Worm (Caenorhabditis elegans): ENCODE data around the gene sptf-2.

sptf-2 gene

DNA sequence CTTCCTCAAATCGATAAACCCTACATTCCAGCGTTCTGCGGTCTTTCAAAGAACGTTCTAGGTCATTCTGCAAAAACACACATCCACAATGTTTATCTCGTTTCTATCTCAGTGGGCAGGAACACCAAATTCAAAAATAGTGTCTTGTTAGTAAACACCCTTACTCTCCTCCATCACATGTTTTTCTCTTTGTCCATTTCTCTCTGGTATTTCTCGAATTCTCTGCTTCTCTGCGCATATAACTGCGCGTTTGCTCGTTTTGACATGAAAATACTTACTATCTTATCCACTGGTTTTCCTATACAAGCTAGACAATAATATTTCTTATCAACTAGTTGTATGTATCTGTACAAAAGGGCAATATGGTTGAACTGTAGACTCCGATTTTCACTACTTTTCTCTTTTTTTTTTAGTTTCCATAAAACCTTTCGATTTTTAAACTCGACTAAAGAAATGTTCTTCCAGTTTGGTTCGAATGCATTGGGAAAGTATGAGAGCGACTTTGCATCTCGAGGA lies 25.4 kb downstream of the sptf-2 start, which contains the start of gene pyr-1:
Gene pyr-1 (plus strand): TSS at position 466 of the 516 bp plus-strand sequence.
- no peak for TF ChIP-seq eyg-1 (tag; optimal IDR thresholded peaks at IDR 0.05)
- TF ChIP-seq hlh-30 (tag; optimal IDR thresholded peaks at IDR 0.05; ENCODE audit: insufficient read depth): peak; percentile 45

ce11 chrII:8658835-8659234 lies 33.6 kb downstream of the sptf-2 start, which contains the start of gene atg-10:
atg-10 (plus strand) TSS chrII:8659135.
- TF ChIP-seq madf-2 (tag; optimal IDR thresholded peaks at IDR 0.05): no peak

ce11 chrII:8661539-8661938 lies 36.3 kb downstream of the sptf-2 start, which contains the start of the genes piga-1 and eif-2Bepsilon:
piga-1 (minus strand) TSS chrII:8661712.
eif-2Bepsilon (plus strand) TSS chrII:8661869.
- TF ChIP-seq pag-3 (tag; optimal IDR thresholded peaks at IDR 0.05; ENCODE audit: borderline replicate concordance) (no peak), mec-3 (tag; optimal IDR thresholded peaks at IDR 0.05; ENCODE audit: borderline replicate concordance) (no peak), unc-42 (tag; optimal IDR thresholded peaks at IDR 0.05) (peak; percentile 0), hlh-6 (tag; optimal IDR thresholded peaks at IDR 0.05) (no peak), unc-86 (tag; optimal IDR thresholded peaks at IDR 0.05) (no peak), ama-1 (optimal IDR thresholded peaks at IDR 0.05) (no peak), ceh-48 (tag; optimal IDR thresholded peaks at IDR 0.05) (peak; percentile 40)

DNA sequence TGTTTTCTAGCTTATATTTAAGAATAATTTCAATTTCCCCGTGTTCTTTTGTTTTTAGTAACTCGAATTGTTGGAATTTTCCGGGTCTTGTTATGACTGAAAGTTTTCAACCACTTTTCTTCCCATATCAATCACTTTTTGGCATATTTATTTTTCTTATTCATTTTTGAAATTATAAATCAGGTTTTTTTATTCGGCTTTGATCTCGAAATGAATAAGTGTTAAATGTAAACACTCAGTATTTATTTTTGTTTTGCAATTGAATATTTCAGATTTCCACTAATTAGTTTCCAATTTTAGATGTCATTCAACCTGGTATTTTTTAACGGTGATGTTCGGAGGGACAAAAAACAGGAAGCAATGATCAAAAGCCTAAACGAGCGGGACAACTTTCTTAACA lies 39.3 kb downstream of the sptf-2 start, which contains the start of gene etc-1:
Gene etc-1 (plus strand): TSS at position 301 of the 400 bp plus-strand sequence.
- TF ChIP-seq ceh-22 (tag; optimal IDR thresholded peaks at IDR 0.05) (no peak), pros-1 (tag; optimal IDR thresholded peaks at IDR 0.05) (no peak), K09A11.1 (tag; optimal IDR thresholded peaks at IDR 0.05; ENCODE audit: insufficient read depth) (no peak), mec-3 (tag; optimal IDR thresholded peaks at IDR 0.05; ENCODE audit: borderline replicate concordance) (no peak), hlh-6 (tag; optimal IDR thresholded peaks at IDR 0.05) (no peak), nfya-1 (tag; optimal IDR thresholded peaks at IDR 0.05) (no peak), hlh-30 (tag; optimal IDR thresholded peaks at IDR 0.05; ENCODE audit: insufficient read depth) (no peak), eyg-1 (tag; optimal IDR thresholded peaks at IDR 0.05) (no peak), nhr-232 (tag; optimal IDR thresholded peaks at IDR 0.05) (no peak), pax-1 (tag; optimal IDR thresholded peaks at IDR 0.05) (no peak), madf-2 (tag; optimal IDR thresholded peaks at IDR 0.05) (no peak), ztf-16 (tag; optimal IDR thresholded peaks at IDR 0.05) (no peak), sox-2 (GFP tag; IDR thresholded peaks at IDR 0.05) (no peak), pqm-1 (tag; optimal IDR thresholded peaks at IDR 0.05) (no peak), ceh-31 (tag; optimal IDR thresholded peaks at IDR 0.05) (no peak), ceh-45 (GFP tag; IDR thresholded peaks at IDR 0.05) (no peak), sdc-2 (tag; optimal IDR thresholded peaks at IDR 0.05) (no peak), pag-3 (tag; optimal IDR thresholded peaks at IDR 0.05; ENCODE audit: borderline replicate concordance) (no peak)

DNA sequence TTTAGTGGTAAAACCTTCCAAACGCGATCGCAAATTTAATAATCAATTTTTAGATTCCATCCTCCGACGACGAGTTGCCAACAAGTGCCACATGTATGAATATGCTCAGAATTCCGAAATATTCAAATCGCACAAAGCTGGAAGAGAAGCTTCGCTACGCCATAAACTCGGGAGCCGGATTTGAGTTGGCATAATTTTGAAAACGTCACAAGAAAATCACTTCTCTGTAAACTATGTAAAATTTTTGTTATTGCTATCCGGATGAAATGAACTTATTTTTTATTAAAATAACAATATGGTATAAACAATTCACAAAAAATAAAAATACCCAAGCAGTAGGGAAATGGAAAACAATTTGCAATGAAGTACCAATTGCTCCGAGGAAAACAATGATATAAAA lies 43.6 kb downstream of the sptf-2 start:
- TF ChIP-seq mec-3 (tag; optimal IDR thresholded peaks at IDR 0.05; ENCODE audit: borderline replicate concordance) (no peak), sox-2 (GFP tag; IDR thresholded peaks at IDR 0.05) (no peak), syd-9 (tag; optimal IDR thresholded peaks at IDR 0.05) (no peak), unc-86 (tag; optimal IDR thresholded peaks at IDR 0.05) (no peak), ceh-34 (tag; optimal IDR thresholded peaks at IDR 0.05) (no peak), pros-1 (tag; optimal IDR thresholded peaks at IDR 0.05) (no peak), ceh-45 (GFP tag; IDR thresholded peaks at IDR 0.05) (no peak), ttx-3 (tag; optimal IDR thresholded peaks at IDR 0.05) (no peak), tbx-7 (tag; optimal IDR thresholded peaks at IDR 0.05) (no peak), K09A11.1 (tag; optimal IDR thresholded peaks at IDR 0.05; ENCODE audit: insufficient read depth) (no peak), unc-3 (GFP tag; conservative IDR thresholded peaks at IDR 0.05) (no peak), unc-3 (tag; optimal IDR thresholded peaks at IDR 0.05) (no peak), rnt-1 (tag; optimal IDR thresholded peaks at IDR 0.05) (no peak), ceh-18 (tag; optimal IDR thresholded peaks at IDR 0.05) (no peak), ceh-14 (tag; optimal IDR thresholded peaks at IDR 0.05) (no peak), fkh-10 (GFP tag; optimal IDR thresholded peaks at IDR 0.05) (no peak), ceh-19 (GFP tag; optimal IDR thresholded peaks at IDR 0.05) (no peak), ztf-16 (tag; optimal IDR thresholded peaks at IDR 0.05) (no peak), ref-2 (tag; optimal IDR thresholded peaks at IDR 0.05) (no peak), madf-2 (tag; optimal IDR thresholded peaks at IDR 0.05) (no peak)
